Worm (Caenorhabditis elegans): ENCODE results near the gene ins-13.

- TF ChIP-seq flt-1 (GFP tag; IDR thresholded peaks at IDR 0.05) (no peak), ztf-23 (GFP tag; IDR thresholded peaks at IDR 0.05) (no peak), ztf-29 (GFP tag; IDR thresholded peaks at IDR 0.05) (no peak), med-1 (GFP tag; optimal IDR thresholded peaks at IDR 0.05; ENCODE audit: insufficient read depth) (no peak), klf-2 (GFP tag; conservative IDR thresholded peaks at IDR 0.05) (no peak), cog-1 (tag; optimal IDR thresholded peaks at IDR 0.05) (no peak), tab-1 (GFP tag; IDR thresholded peaks at IDR 0.05) (no peak)
Measured at ce11 chrII:5527841-5528240, 16.8 kb downstream of the ins-13 start, which contains the start of gene ZK177.1.

All from whole organism, midembryonic.